Worm (Caenorhabditis elegans) whole organism, late embryonic: ENCODE measurements around the gene F42G8.8.

Experiments
- ceh-14 ChIP-seq: sonication (generic microtip); optimal IDR thresholded peaks from 2 replicates; lab custom pipeline; 2016; ENCODE audit warnings: missing genotype, missing genetic modification characterization, missing compliant biosample characterization
- ceh-2 ChIP-seq: sonication (generic microtip); optimal IDR thresholded peaks from 2 replicates; lab custom pipeline; 2016; ENCODE audit warnings: missing genotype, missing genetic modification characterization, missing compliant biosample characterization
- ceh-31 ChIP-seq: sonication (generic microtip); optimal IDR thresholded peaks from 2 replicates; lab custom pipeline; 2016; ENCODE audit warnings: missing genetic modification characterization, missing compliant biosample characterization
- ceh-9 ChIP-seq: sonication (generic microtip); optimal IDR thresholded peaks from 2 replicates; lab custom pipeline; 2016; ENCODE audit warnings: mild to moderate bottlenecking, missing genetic modification characterization, inconsistent platforms, missing compliant biosample characterization
- dve-1 ChIP-seq: sonication (generic microtip); optimal IDR thresholded peaks from 2 replicates; lab custom pipeline; 2017; ENCODE audit warnings: antibody characterized with exemption, mild to moderate bottlenecking, missing genetic modification characterization, missing compliant biosample characterization
- fax-1 ChIP-seq: sonication (generic microtip); optimal IDR thresholded peaks from 2 replicates; lab custom pipeline; 2016; ENCODE audit warnings: missing genotype, missing genetic modification characterization, missing compliant biosample characterization
- nfya-1 ChIP-seq: sonication (generic microtip); optimal IDR thresholded peaks from 2 replicates; lab custom pipeline; 2017; ENCODE audit warnings: missing genetic modification characterization, mild to moderate bottlenecking, missing compliant biosample characterization, antibody characterized with exemption, moderate library complexity
- nhr-11 ChIP-seq: fragments of 150-350 bp; optimal IDR thresholded peaks from 2 replicates; lab custom pipeline; 2014; ENCODE audit warnings: missing biosample characterization, missing genetic modification characterization
- pha-2 ChIP-seq: sonication (generic microtip); optimal IDR thresholded peaks from 2 replicates; lab custom pipeline; 2017; ENCODE audit warnings: mild to moderate bottlenecking, missing genetic modification characterization, missing compliant biosample characterization
- pqm-1 ChIP-seq: sonication (generic microtip); optimal IDR thresholded peaks from 2 replicates; lab custom pipeline; 2016; ENCODE audit warnings: missing genetic modification characterization, missing compliant biosample characterization
- syd-9 ChIP-seq: sonication (generic microtip); optimal IDR thresholded peaks from 2 replicates; lab custom pipeline; 2016; ENCODE audit warnings: mild to moderate bottlenecking, missing genetic modification characterization, moderate library complexity, missing compliant biosample characterization
- tbx-2 ChIP-seq: sonication (generic microtip); optimal IDR thresholded peaks from 2 replicates; lab custom pipeline; 2016; ENCODE audit warnings: missing genetic modification characterization, missing compliant biosample characterization
- zip-5 ChIP-seq: sonication (generic microtip); optimal IDR thresholded peaks from 2 replicates; lab custom pipeline; 2016; ENCODE audit warnings: missing genetic modification characterization, missing compliant biosample characterization
- ztf-16 ChIP-seq: sonication (generic microtip); optimal IDR thresholded peaks from 2 replicates; lab custom pipeline; 2017; ENCODE audit warnings: missing genetic modification characterization, missing compliant biosample characterization

DNA sequence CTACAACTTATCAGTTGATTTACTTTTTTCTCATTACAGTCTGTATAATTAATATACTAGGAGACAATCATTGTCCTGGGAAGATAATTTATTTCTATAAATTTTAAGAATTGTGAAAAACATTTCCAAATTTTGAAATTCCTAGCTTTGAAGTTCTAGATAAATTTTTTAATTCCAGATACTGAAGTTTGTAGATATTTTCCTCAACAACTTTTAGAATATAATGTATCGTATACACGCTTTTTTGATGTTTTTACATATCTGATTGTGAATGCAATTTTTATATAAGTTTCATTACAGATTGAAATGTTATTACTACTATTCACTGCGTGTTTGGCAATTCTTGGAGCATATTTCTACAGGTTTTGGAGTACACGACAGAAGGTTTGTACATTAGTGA, 33.3 kb downstream of the F42G8.8 start, which contains the start of gene faah-2:
- no peak for TF ChIP-seq nfya-1 (tag; lab: Kevin White, UChicago)
- TF ChIP-seq fax-1 (tag; lab: Kevin White, UChicago), result no peak
- TF ChIP-seq zip-5, result no peak
- no peak for TF ChIP-seq ceh-14 (tag; lab: Kevin White, UChicago)
- TF ChIP-seq ceh-31 (tag; lab: Kevin White, UChicago), result no peak
- no peak for TF ChIP-seq syd-9 (tag; lab: Kevin White, UChicago)
- no peak for TF ChIP-seq tbx-2
- no peak for TF ChIP-seq pha-2 (tag; lab: Kevin White, UChicago)
- TF ChIP-seq ztf-16 (tag; lab: Kevin White, UChicago), result no peak
- no peak for TF ChIP-seq pqm-1
- TF ChIP-seq ceh-2, result no peak
- no peak for TF ChIP-seq dve-1 (tag; lab: Kevin White, UChicago)
- no peak for TF ChIP-seq nhr-11 (tag; lab: Kevin White, UChicago)
- TF ChIP-seq ceh-9 (tag; lab: Kevin White, UChicago), result no peak
